Worm (Caenorhabditis elegans) whole organism, young adult: Measurements from ENCODE around the gene F28H7.7.

Source experiments
- B0035.1 ChIP-seq: sonication (generic microtip); optimal IDR thresholded peaks from 2 replicates; lab custom pipeline; 2016; ENCODE audit warnings: missing genetic modification characterization, mild to moderate bottlenecking, missing compliant biosample characterization, missing genotype, missing genetic modification reagents
- B0336.3 ChIP-seq: fragments of 200-800 bp; sonication (Bioruptor generic); IDR thresholded peaks from 2 replicates; pipeline ENCODE4 v1.3.6; 2022; ENCODE audit warnings: missing genetic modification characterization, missing compliant biosample characterization
- F23B12.7 ChIP-seq: sonication (generic microtip); optimal IDR thresholded peaks from 2 replicates; lab custom pipeline; 2017; ENCODE audit warnings: missing genetic modification characterization, mild to moderate bottlenecking, missing compliant biosample characterization, antibody characterized with exemption, moderate library complexity; ENCODE audit not compliant: insufficient read depth
- F33H1.4 ChIP-seq: fragments of 200-800 bp; sonication (Bioruptor generic); IDR thresholded peaks from 2 replicates; pipeline ENCODE4 v1.3.6; 2022; ENCODE audit warnings: missing genetic modification reagents, missing genetic modification characterization, missing compliant biosample characterization
- F37B4.10 ChIP-seq: fragments of 200-800 bp; sonication (Bioruptor generic); IDR thresholded peaks from 2 replicates; pipeline ENCODE4 v1.3.6; 2022; ENCODE audit warnings: missing genetic modification characterization, missing compliant biosample characterization
- F49E8.2 ChIP-seq: sonication (generic microtip); optimal IDR thresholded peaks from 3 replicates; lab custom pipeline; 2017; ENCODE audit warnings: missing genetic modification characterization, mild to moderate bottlenecking, missing compliant biosample characterization, antibody characterized with exemption, moderate library complexity; ENCODE audit not compliant: insufficient read depth
- F55B11.4 ChIP-seq: sonication (generic microtip); optimal IDR thresholded peaks from 2 replicates; lab custom pipeline; 2016; ENCODE audit warnings: missing compliant biosample characterization, missing genetic modification characterization, borderline replicate concordance; ENCODE audit not compliant: insufficient read depth
- F57C9.4 ChIP-seq: sonication (generic microtip); optimal IDR thresholded peaks from 2 replicates; lab custom pipeline; 2017; ENCODE audit warnings: mild to moderate bottlenecking, missing genetic modification characterization, missing compliant biosample characterization
- K12H6.12 ChIP-seq: fragments of 200-800 bp; sonication (Bioruptor generic); optimal IDR thresholded peaks from 2 replicates; lab custom pipeline; 2018; ENCODE audit warnings: mild to moderate bottlenecking, missing genetic modification characterization, missing compliant biosample characterization
- Y56A3A.18 ChIP-seq: fragments of 200-800 bp; sonication (Bioruptor generic); IDR thresholded peaks from 2 replicates; pipeline ENCODE4 v1.3.6; 2022; ENCODE audit warnings: missing genetic modification reagents, missing genetic modification characterization, missing compliant biosample characterization
- Y95B8A.8 ChIP-seq: fragments of 200-800 bp; sonication (Bioruptor generic); IDR thresholded peaks from 2 replicates; pipeline ENCODE4 v1.3.6; 2022; ENCODE audit warnings: missing genetic modification reagents, missing genetic modification characterization, missing compliant biosample characterization
- akir-1 ChIP-seq: fragments of 200-800 bp; sonication (Bioruptor generic); optimal IDR thresholded peaks from 2 replicates; lab custom pipeline; 2018; ENCODE audit warnings: mild to moderate bottlenecking, missing genetic modification characterization, moderate library complexity, missing compliant biosample characterization
- atf-7 ChIP-seq: sonication (generic microtip); optimal IDR thresholded peaks from 2 replicates; lab custom pipeline; 2017; ENCODE audit warnings: mild to moderate bottlenecking, missing genetic modification characterization, missing compliant biosample characterization
- cebp-1 ChIP-seq, 2 experiments: fragments of 200-800 bp in 1 of 2; sonication (Bioruptor generic) in 1 of 2; sonication (generic microtip) in 1 of 2; IDR thresholded peaks in 1 of 2; optimal IDR thresholded peaks in 1 of 2; 2 replicates each; pipeline versions ENCODE4 v1.3.6 to Lab custom; 2017 to 2022; ENCODE audit warnings: missing compliant biosample characterization in 2 of 2, missing genetic modification characterization in 2 of 2, mild to moderate bottlenecking in 1 of 2, missing genetic modification reagents in 1 of 2, moderate library complexity in 1 of 2
- cebp-2 ChIP-seq: fragments of 200-800 bp; sonication (Bioruptor generic); IDR thresholded peaks from 2 replicates; pipeline ENCODE4 v1.3.6; 2022; ENCODE audit warnings: missing genetic modification characterization, missing compliant biosample characterization
- ceh-79 ChIP-seq: sonication (generic microtip); optimal IDR thresholded peaks from 2 replicates; lab custom pipeline; 2017; ENCODE audit warnings: mild to moderate bottlenecking, missing genetic modification characterization, missing compliant biosample characterization
- chd-7 ChIP-seq: sonication (generic microtip); optimal IDR thresholded peaks from 2 replicates; lab custom pipeline; 2016; ENCODE audit warnings: mild to moderate bottlenecking, missing genetic modification characterization, moderate library complexity, missing compliant biosample characterization
- ets-4 ChIP-seq: fragments of 200-800 bp; sonication (Bioruptor generic); optimal IDR thresholded peaks from 2 replicates; lab custom pipeline; 2018; ENCODE audit warnings: mild to moderate bottlenecking, missing genetic modification characterization, missing compliant biosample characterization
- him-1 ChIP-seq: sonication (generic microtip); optimal IDR thresholded peaks from 2 replicates; lab custom pipeline; 2016; ENCODE audit warnings: missing genotype, missing genetic modification reagents, missing genetic modification characterization, missing compliant biosample characterization
- hlh-26 ChIP-seq: fragments of 200-800 bp; sonication (Bioruptor generic); conservative IDR thresholded peaks from 2 replicates; pipeline ENCODE4 v1.3.6; 2022; ENCODE audit warnings: missing genetic modification reagents, missing genetic modification characterization, missing compliant biosample characterization
- hmg-20 ChIP-seq: fragments of 200-800 bp; sonication (Bioruptor generic); IDR thresholded peaks from 2 replicates; pipeline ENCODE4 v1.3.6; 2022; ENCODE audit warnings: missing genetic modification reagents, missing genetic modification characterization, missing compliant biosample characterization
- let-607 ChIP-seq, 2 experiments: fragments of 200-800 bp in 1 of 2; sonication (Bioruptor generic) in 1 of 2; sonication (generic microtip) in 1 of 2; optimal IDR thresholded peaks; 2 replicates each; lab custom pipeline; 2016 to 2018; ENCODE audit warnings: mild to moderate bottlenecking in 2 of 2, missing compliant biosample characterization in 2 of 2, missing genetic modification characterization in 2 of 2, moderate library complexity in 2 of 2, missing genotype in 1 of 2
- lin-54 ChIP-seq: fragments of 200-800 bp; sonication (Bioruptor generic); optimal IDR thresholded peaks from 2 replicates; lab custom pipeline; 2018; ENCODE audit warnings: mild to moderate bottlenecking, missing genetic modification characterization, missing compliant biosample characterization
- madf-10 ChIP-seq: sonication (generic microtip); optimal IDR thresholded peaks from 2 replicates; lab custom pipeline; 2016; ENCODE audit warnings: mild to moderate bottlenecking, missing genetic modification characterization, missing compliant biosample characterization
- madf-3 ChIP-seq: fragments of 200-800 bp; sonication (Bioruptor generic); IDR thresholded peaks from 2 replicates; pipeline ENCODE4 v1.3.6; 2022; ENCODE audit warnings: missing genetic modification reagents, missing genetic modification characterization, missing compliant biosample characterization
- madf-8 ChIP-seq: fragments of 200-800 bp; sonication (Bioruptor generic); conservative IDR thresholded peaks from 2 replicates; pipeline ENCODE4 v1.3.6; 2022; ENCODE audit warnings: missing genetic modification reagents, missing genetic modification characterization, missing compliant biosample characterization
- nfya-1 ChIP-seq: sonication (generic microtip); optimal IDR thresholded peaks from 2 replicates; lab custom pipeline; 2017; ENCODE audit warnings: antibody characterized with exemption, missing compliant biosample characterization, missing genetic modification characterization, borderline replicate concordance; ENCODE audit not compliant: insufficient read depth
- nfyb-1 ChIP-seq: fragments of 200-800 bp; sonication (Bioruptor generic); IDR thresholded peaks from 2 replicates; pipeline ENCODE4 v1.3.6; 2022; ENCODE audit warnings: missing genetic modification reagents, missing genetic modification characterization, missing compliant biosample characterization
- nhr-27 ChIP-seq: fragments of 200-800 bp; sonication (Bioruptor generic); optimal IDR thresholded peaks from 2 replicates; lab custom pipeline; 2018; ENCODE audit warnings: mild to moderate bottlenecking, missing genetic modification characterization, moderate library complexity, missing compliant biosample characterization
- nhr-80 ChIP-seq: sonication (generic microtip); optimal IDR thresholded peaks from 2 replicates; lab custom pipeline; 2016; ENCODE audit warnings: missing genetic modification characterization, missing compliant biosample characterization
- pha-4 ChIP-seq: fragments of 150-350 bp; sonication (generic microtip); optimal IDR thresholded peaks from 2 replicates; lab custom pipeline; 2014; ENCODE audit warnings: missing biosample characterization, missing genetic modification reagents, missing genetic modification characterization
- snpc-3.4 ChIP-seq: sonication (generic microtip); optimal IDR thresholded peaks from 2 replicates; lab custom pipeline; 2017; ENCODE audit warnings: missing genetic modification characterization, mild to moderate bottlenecking, missing compliant biosample characterization, antibody characterized with exemption, moderate library complexity, missing genotype, missing genetic modification reagents
- snpc-4 ChIP-seq, 5 experiments: fragments of 150-350 bp in 1 of 5; sonication (generic microtip) in 4 of 5; optimal IDR thresholded peaks; 2 replicates each; lab custom pipeline; 2014 to 2018; ENCODE audit warnings: missing genetic modification characterization in 5 of 5, missing biosample characterization in 3 of 5, antibody characterized with exemption in 2 of 5, mild to moderate bottlenecking in 2 of 5, missing compliant biosample characterization in 2 of 5, missing genotype in 2 of 5, moderate library complexity in 2 of 5, missing genetic modification reagents in 1 of 5
- tbp1 ChIP-seq: fragments of 200-800 bp; sonication (Bioruptor generic); optimal IDR thresholded peaks from 2 replicates; lab custom pipeline; 2018; ENCODE audit warnings: mild to moderate bottlenecking, missing genetic modification characterization, missing compliant biosample characterization
- tlf-1 ChIP-seq: fragments of 200-800 bp; sonication (Bioruptor generic); optimal IDR thresholded peaks from 2 replicates; lab custom pipeline; 2018; ENCODE audit warnings: mild to moderate bottlenecking, missing genetic modification characterization, missing compliant biosample characterization
- unc-62 ChIP-seq: fragments of 150-350 bp; optimal IDR thresholded peaks from 2 replicates; lab custom pipeline; 2014; ENCODE audit warnings: missing biosample characterization, missing genetic modification reagents, missing genetic modification characterization
- ztf-18 ChIP-seq: sonication (generic microtip); optimal IDR thresholded peaks from 2 replicates; lab custom pipeline; 2016; ENCODE audit warnings: missing genotype, mild to moderate bottlenecking, missing genetic modification characterization, missing compliant biosample characterization
- ztf-22 ChIP-seq: fragments of 200-800 bp; sonication (Bioruptor generic); optimal IDR thresholded peaks from 2 replicates; lab custom pipeline; 2018; ENCODE audit warnings: mild to moderate bottlenecking, missing genetic modification characterization, moderate library complexity, missing compliant biosample characterization

Gene F28H7.7

ce11 chrV:10754050-10754449 lies at the start of gene F28H7.7:
TSS of gene F28H7.7 (minus strand) at chrV:10754150.
- no peak for TF ChIP-seq akir-1
- no peak for TF ChIP-seq ztf-18 (tag; lab: Kevin White, UChicago)
- no peak for TF ChIP-seq hmg-20 (GFP tag; lab: Robert Waterston, UW)
- no peak for TF ChIP-seq B0336.3 (GFP tag; lab: Robert Waterston, UW)
- TF ChIP-seq Y95B8A.8 (GFP tag; lab: Robert Waterston, UW) = no peak
- TF ChIP-seq F55B11.4 = no peak
- TF ChIP-seq, all 124 proteins: peak for 0

- TF ChIP-seq snpc-3.4 (tag; lab: Kevin White, UChicago) (no peak), nfya-1 (no peak), tbp1 (GFP tag; lab: Kevin White, UChicago) (peak; percentile 40), F57C9.4 (tag; lab: Kevin White, UChicago) (no peak), him-1 (no peak), cebp-1 (GFP tag; IDR thresholded peaks at IDR 0.05; lab: Robert Waterston, UW) (no peak), cebp-1 (tag; optimal IDR thresholded peaks at IDR 0.05; lab: Kevin White, UChicago) (peak; percentile 42), madf-3 (no peak), madf-10 (peak; percentile 46), ets-4 (peak; percentile 24), cebp-2 (no peak), B0336.3 (GFP tag; lab: Robert Waterston, UW) (no peak), nhr-80 (peak; percentile 89), chd-7 (peak; percentile 8), F23B12.7 (no peak), atf-7 (tag; lab: Kevin White, UChicago) (peak; percentile 91), nhr-27 (tag; lab: Kevin White, UChicago) (no peak), nfyb-1 (GFP tag; lab: Robert Waterston, UW) (0 out of 2 replicates have a peak, but pooled peaks have one; percentile 17), snpc-4 (GFP tag; optimal IDR thresholded peaks at IDR 0.05; lab: Kevin White, UChicago) (no peak), snpc-4 (tag; optimal IDR thresholded peaks at IDR 0.05; lab: Kevin White, UChicago) (peak in 1 of 4 experiments; percentile 16), K12H6.12 (tag; lab: Kevin White, UChicago) (no peak), ztf-22 (GFP tag; lab: Kevin White, UChicago) (peak; percentile 90), let-607 (tag; optimal IDR thresholded peaks at IDR 0.05; lab: Kevin White, UChicago) (peak in 1 of 2 experiments; percentile 73), Y95B8A.8 (GFP tag; lab: Robert Waterston, UW) (no peak), Y56A3A.18 (no peak), ceh-79 (tag; lab: Kevin White, UChicago) (no peak), lin-54 (GFP tag; lab: Kevin White, UChicago) (peak; percentile 41), F37B4.10 (GFP tag; lab: Robert Waterston, UW) (no peak), tlf-1 (GFP tag; lab: Kevin White, UChicago) (no peak), F33H1.4 (GFP tag; lab: Robert Waterston, UW) (no peak), B0035.1 (no peak), F49E8.2 (tag; lab: Kevin White, UChicago) (no peak), pha-4 (peak; percentile 46), hlh-26 (GFP tag; lab: Robert Waterston, UW) (no peak), madf-8 (no peak), unc-62 (peak; percentile 69)
Observed at ce11 chrV:10802060-10802459, 48.1 kb upstream of the F28H7.7 start.
